Fruit fly (Drosophila melanogaster) whole organism, embryonic: ENCODE data around the gene Nup37.

ENCODE experiments used
- Ada2b ChIP-seq: fragments of 200-800 bp; sonication (Bioruptor generic); IDR thresholded peaks from 2 replicates; pipeline ENCODE4 v1.3.6; 2022; ENCODE audit warnings: missing biosample characterization, missing genetic modification characterization
- Atf6 ChIP-seq: fragments of 200-800 bp; sonication (Bioruptor generic); IDR thresholded peaks from 2 replicates; pipeline ENCODE4 v1.3.6; 2022; ENCODE audit warnings: missing biosample characterization, missing genetic modification characterization
- CG10321 ChIP-seq: fragments of 200-800 bp; sonication (Bioruptor generic); IDR thresholded peaks from 2 replicates; pipeline ENCODE4 v1.3.6; 2022; ENCODE audit warnings: missing biosample characterization, missing genetic modification characterization
- CG10543 ChIP-seq: fragments of 200-800 bp; sonication (Bioruptor generic); optimal IDR thresholded peaks from 3 replicates; lab custom pipeline; 2017; ENCODE audit warnings: missing biosample characterization, mild to moderate bottlenecking, missing genetic modification characterization, moderate library complexity
- CG10959 ChIP-seq: fragments of 200-800 bp; sonication (Bioruptor generic); IDR thresholded peaks from 2 replicates; pipeline ENCODE4 v1.3.6; 2022; ENCODE audit warnings: missing biosample characterization, missing genetic modification characterization
- CG11398 ChIP-seq: fragments of 200-800 bp; sonication (Bioruptor generic); optimal IDR thresholded peaks from 2 replicates; lab custom pipeline; 2016; ENCODE audit warnings: missing biosample characterization, missing genetic modification characterization
- CG12155 ChIP-seq: fragments of 200-800 bp; sonication (Bioruptor generic); optimal IDR thresholded peaks from 3 replicates; lab custom pipeline; 2016; ENCODE audit warnings: missing biosample characterization, missing genetic modification characterization
- CG12299 ChIP-seq: fragments of 200-800 bp; sonication (Bioruptor generic); optimal IDR thresholded peaks from 2 replicates; lab custom pipeline; 2018; ENCODE audit warnings: missing biosample characterization, mild to moderate bottlenecking, missing genetic modification characterization
- CG15073 ChIP-seq: fragments of 200-800 bp; sonication (Bioruptor generic); optimal IDR thresholded peaks from 2 replicates; lab custom pipeline; 2016; ENCODE audit warnings: missing biosample characterization, missing genetic modification characterization
- CG15514 ChIP-seq: fragments of 200-800 bp; sonication (Bioruptor generic); optimal IDR thresholded peaks from 3 replicates; lab custom pipeline; 2017; ENCODE audit warnings: missing biosample characterization, missing genetic modification characterization, mild to moderate bottlenecking, moderate library complexity, missing genetic modification reagents
- CG16815 ChIP-seq: fragments of 200-800 bp; sonication (Bioruptor generic); optimal IDR thresholded peaks from 3 replicates; lab custom pipeline; 2017; ENCODE audit warnings: missing biosample characterization, mild to moderate bottlenecking, missing genetic modification characterization
- CG17829 ChIP-seq: fragments of 200-800 bp; optimal IDR thresholded peaks from 2 replicates; lab custom pipeline; 2019; ENCODE audit warnings: missing biosample characterization, mild to moderate bottlenecking, missing genetic modification characterization, moderate library complexity
- CG18764 ChIP-seq: fragments of 200-800 bp; sonication (Bioruptor generic); optimal IDR thresholded peaks from 3 replicates; lab custom pipeline; 2016; ENCODE audit warnings: missing biosample characterization, missing genetic modification characterization
- CG2199 ChIP-seq: fragments of 200-800 bp; sonication (Bioruptor generic); IDR thresholded peaks from 3 replicates; pipeline ENCODE4 v1.3.6; 2022; ENCODE audit warnings: missing biosample characterization, missing genetic modification characterization
- CG31441 ChIP-seq: fragments of 200-800 bp; sonication (Bioruptor generic); IDR thresholded peaks from 2 replicates; pipeline ENCODE4 v1.3.6; 2022; ENCODE audit warnings: missing biosample characterization, missing genetic modification characterization
- CG32772 ChIP-seq: fragments of 200-800 bp; sonication (Bioruptor generic); IDR thresholded peaks from 2 replicates; pipeline ENCODE4 v1.3.6; 2022; ENCODE audit warnings: missing biosample characterization, missing genetic modification characterization
- CG3995 ChIP-seq: fragments of 200-800 bp; sonication (Bioruptor generic); optimal IDR thresholded peaks from 3 replicates; lab custom pipeline; 2016; ENCODE audit warnings: missing biosample characterization, missing genetic modification characterization
- CG4617 ChIP-seq: fragments of 200-800 bp; sonication (Bioruptor generic); optimal IDR thresholded peaks from 3 replicates; lab custom pipeline; 2016; ENCODE audit warnings: missing biosample characterization, missing genetic modification characterization, borderline replicate concordance
- CG5953 ChIP-seq: fragments of 200-800 bp; sonication (Bioruptor generic); IDR thresholded peaks from 2 replicates; pipeline ENCODE4 v1.3.6; 2022; ENCODE audit warnings: missing biosample characterization, missing genetic modification characterization
- CG6272 ChIP-seq: fragments of 200-800 bp; sonication (Bioruptor generic); IDR thresholded peaks from 2 replicates; pipeline ENCODE4 v1.3.6; 2022; ENCODE audit warnings: missing biosample characterization, missing genetic modification characterization
- CG9437 ChIP-seq: fragments of 200-800 bp; sonication (Bioruptor generic); optimal IDR thresholded peaks from 2 replicates; lab custom pipeline; 2018; ENCODE audit warnings: missing biosample characterization, mild to moderate bottlenecking, missing genetic modification characterization
- Chrac-16 ChIP-seq: fragments of 200-800 bp; sonication (Bioruptor generic); optimal IDR thresholded peaks from 3 replicates; lab custom pipeline; 2016; ENCODE audit warnings: missing biosample characterization, missing genetic modification characterization
- D ChIP-seq, 2 experiments: fragments of 200-800 bp in 1 of 2; fragments of >200 bp in 1 of 2; sonication (Bioruptor generic) in 1 of 2; optimal IDR thresholded peaks; 2 replicates in 1 of 2; 3 replicates in 1 of 2; lab custom pipeline; 2017; ENCODE audit warnings: mild to moderate bottlenecking in 1 of 2, missing biosample characterization in 1 of 2, missing genetic modification characterization in 1 of 2, missing genetic modification reagents in 1 of 2
- ERR ChIP-seq: fragments of 200-800 bp; sonication (Bioruptor generic); optimal IDR thresholded peaks from 2 replicates; lab custom pipeline; 2016; ENCODE audit warnings: missing biosample characterization, missing genetic modification characterization
- Hr3 ChIP-seq: fragments of 200-800 bp; sonication (Bioruptor generic); optimal IDR thresholded peaks from 3 replicates; lab custom pipeline; 2016; ENCODE audit warnings: missing biosample characterization, missing genetic modification characterization
- Hsf ChIP-seq: fragments of 200-800 bp; sonication (Bioruptor generic); optimal IDR thresholded peaks from 3 replicates; lab custom pipeline; 2016; ENCODE audit warnings: missing biosample characterization, missing genetic modification characterization
- Kr ChIP-seq: fragments of 200-800 bp; sonication (Bioruptor generic); optimal IDR thresholded peaks from 2 replicates; lab custom pipeline; 2017; ENCODE audit warnings: missing biosample characterization, mild to moderate bottlenecking, missing genetic modification characterization
- Lim3 ChIP-seq: fragments of 200-800 bp; sonication (Bioruptor generic); IDR thresholded peaks from 2 replicates; pipeline ENCODE4 v1.3.6; 2022; ENCODE audit warnings: missing biosample characterization, missing genetic modification characterization
- Meics ChIP-seq: fragments of 200-800 bp; sonication (Bioruptor generic); optimal IDR thresholded peaks from 2 replicates; lab custom pipeline; 2017; ENCODE audit warnings: missing biosample characterization, mild to moderate bottlenecking, missing genetic modification characterization
- Nf-YA ChIP-seq: fragments of 200-800 bp; sonication (Bioruptor generic); IDR thresholded peaks from 2 replicates; pipeline ENCODE4 v1.3.6; 2022; ENCODE audit warnings: missing biosample characterization, missing genetic modification characterization
- Scr ChIP-seq: fragments of 200-800 bp; sonication (Bioruptor generic); IDR thresholded peaks from 2 replicates; pipeline ENCODE4 v1.3.6; 2022; ENCODE audit warnings: missing biosample characterization, missing genetic modification characterization; ENCODE audit not compliant: partially characterized antibody
- Spps ChIP-seq: fragments of 200-800 bp; sonication (Bioruptor generic); optimal IDR thresholded peaks from 2 replicates; lab custom pipeline; 2018; ENCODE audit warnings: missing biosample characterization, mild to moderate bottlenecking, missing genetic modification characterization
- YL-1 ChIP-seq: fragments of 200-800 bp; sonication (Bioruptor generic); optimal IDR thresholded peaks from 3 replicates; lab custom pipeline; 2017; ENCODE audit warnings: missing biosample characterization, mild to moderate bottlenecking, missing genetic modification characterization
- az2 ChIP-seq: fragments of 200-800 bp; sonication (Bioruptor generic); optimal IDR thresholded peaks from 3 replicates; lab custom pipeline; 2016; ENCODE audit warnings: missing biosample characterization, missing genetic modification characterization
- bab2 ChIP-seq: fragments of 200-800 bp; sonication (Bioruptor generic); optimal IDR thresholded peaks from 2 replicates; lab custom pipeline; 2016; ENCODE audit warnings: missing biosample characterization, missing genetic modification characterization
- btn ChIP-seq: fragments of 200-800 bp; sonication (Bioruptor generic); optimal IDR thresholded peaks from 2 replicates; lab custom pipeline; 2016; ENCODE audit warnings: missing biosample characterization, missing genetic modification characterization
- chinmo ChIP-seq: fragments of 200-800 bp; sonication (Bioruptor generic); IDR thresholded peaks from 4 replicates; pipeline ENCODE4 v1.3.6; 2022; ENCODE audit warnings: missing biosample characterization, missing genetic modification characterization; ENCODE audit not compliant: partially characterized antibody
- cwo ChIP-seq: fragments of 200-800 bp; sonication (Bioruptor generic); optimal IDR thresholded peaks from 3 replicates; lab custom pipeline; 2017; ENCODE audit warnings: missing biosample characterization, missing genetic modification characterization, mild to moderate bottlenecking, moderate library complexity, missing genetic modification reagents
- dm ChIP-seq: fragments of 200-800 bp; sonication (Bioruptor generic); optimal IDR thresholded peaks from 3 replicates; lab custom pipeline; 2016; ENCODE audit warnings: missing biosample characterization, missing genetic modification characterization
- gsb-n ChIP-seq: fragments of 200-800 bp; sonication (Bioruptor generic); optimal IDR thresholded peaks from 3 replicates; lab custom pipeline; 2018; ENCODE audit warnings: missing biosample characterization, mild to moderate bottlenecking, missing genetic modification characterization
- lmd ChIP-seq: fragments of 200-800 bp; sonication (Bioruptor generic); IDR thresholded peaks from 2 replicates; pipeline ENCODE4 v1.3.6; 2022; ENCODE audit warnings: missing biosample characterization, missing genetic modification characterization
- mam ChIP-seq: fragments of 200-800 bp; sonication (Bioruptor generic); optimal IDR thresholded peaks from 3 replicates; lab custom pipeline; 2016; ENCODE audit warnings: missing biosample characterization, missing genetic modification characterization
- peb ChIP-seq: fragments of 200-800 bp; sonication (Bioruptor generic); IDR thresholded peaks from 2 replicates; pipeline ENCODE4 v1.3.6; 2022; ENCODE audit warnings: missing biosample characterization, missing genetic modification characterization
- slbo ChIP-seq: fragments of 200-800 bp; sonication (Bioruptor generic); IDR thresholded peaks from 2 replicates; pipeline ENCODE4 v1.3.6; 2022; ENCODE audit warnings: missing biosample characterization, missing genetic modification characterization
- sqz ChIP-seq: fragments of 200-800 bp; sonication (Bioruptor generic); optimal IDR thresholded peaks from 3 replicates; lab custom pipeline; 2018; ENCODE audit warnings: missing biosample characterization, mild to moderate bottlenecking, missing genetic modification characterization
- ssp ChIP-seq: fragments of 200-800 bp; sonication (Bioruptor generic); IDR thresholded peaks from 2 replicates; pipeline ENCODE4 v1.3.6; 2022; ENCODE audit warnings: missing biosample characterization, missing genetic modification characterization
- ttk ChIP-seq: fragments of 200-800 bp; sonication (Bioruptor generic); IDR thresholded peaks from 2 replicates; pipeline ENCODE4 v2.1.2; 2022; ENCODE audit warnings: missing biosample characterization, missing genetic modification characterization
- tx ChIP-seq: fragments of 200-800 bp; sonication (Bioruptor generic); optimal IDR thresholded peaks from 2 replicates; lab custom pipeline; 2016; ENCODE audit warnings: missing biosample characterization, missing genetic modification characterization
- vfl ChIP-seq: fragments of 200-800 bp; sonication (Bioruptor generic); optimal IDR thresholded peaks from 2 replicates; lab custom pipeline; 2016; ENCODE audit warnings: missing biosample characterization, missing genetic modification characterization
- wek ChIP-seq: fragments of 200-800 bp; sonication (Bioruptor generic); optimal IDR thresholded peaks from 3 replicates; lab custom pipeline; 2018; ENCODE audit warnings: missing biosample characterization, mild to moderate bottlenecking, missing genetic modification characterization, moderate library complexity
- zfh2 ChIP-seq: fragments of 200-800 bp; sonication (Bioruptor generic); optimal IDR thresholded peaks from 2 replicates; lab custom pipeline; 2016; ENCODE audit warnings: missing biosample characterization, missing genetic modification characterization

Nup37 gene

DNA sequence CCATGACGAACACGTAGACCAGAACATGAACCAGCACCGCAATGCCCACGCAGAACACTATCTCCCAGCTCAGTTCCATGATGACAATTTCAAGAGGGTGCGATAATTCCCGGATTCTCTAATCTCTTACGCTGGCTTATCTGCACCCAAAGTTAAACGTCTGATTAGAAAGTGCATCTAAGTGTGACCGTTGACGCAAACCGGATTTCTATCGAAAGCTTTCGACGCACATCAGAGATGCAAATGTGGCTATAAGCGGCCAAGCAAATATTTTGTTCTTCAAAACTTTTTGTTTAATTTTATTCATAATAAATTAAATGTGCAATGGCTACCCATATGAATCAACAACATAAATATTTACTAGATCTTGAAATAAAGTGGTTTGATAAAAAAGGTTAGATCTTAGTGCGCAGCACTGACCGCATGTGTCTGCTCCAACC, 14.9 kb downstream of the Nup37 start, which contains the start of the genes Kdsr and CG11858 (continued):
- TF ChIP-seq gsb-n (tag; lab: Kevin White, UChicago) (no peak), Ada2b (peak; percentile 57; the same call in 1 of the 2 replicates), Scr (GFP tag; lab: Robert Waterston, UW) (peak; percentile 40), CG18764 (GFP tag; lab: Kevin White, UChicago) (peak; percentile 27), CG9437 (GFP tag; lab: Kevin White, UChicago) (peak; percentile 11), vfl (peak; percentile 3), chinmo (GFP tag; lab: Robert Waterston, UW) (peak; percentile 95), ttk (GFP tag; lab: Robert Waterston, UW) (peak; percentile 43; the same call in 1 of the 2 replicates), Spps (tag; lab: Kevin White, UChicago) (peak; percentile 51), sqz (no peak), CG2199 (GFP tag; lab: Robert Waterston, UW) (no peak), CG3995 (peak; percentile 4), btn (GFP tag; lab: Kevin White, UChicago) (no peak), Lim3 (GFP tag; lab: Robert Waterston, UW) (no peak), az2 (GFP tag; lab: Kevin White, UChicago) (peak; percentile 52), Atf6 (peak; percentile 69), CG11398 (GFP tag; lab: Kevin White, UChicago) (no peak), YL-1 (GFP tag; lab: Kevin White, UChicago) (peak; percentile 3), CG5953 (peak; percentile 35; the same call in 1 of the 2 replicates), Hsf (GFP tag; lab: Kevin White, UChicago) (peak; percentile 70), CG12299 (tag; lab: Kevin White, UChicago) (peak; percentile 49), Hr3 (GFP tag; lab: Kevin White, UChicago) (peak; percentile 63), CG17829 (tag; lab: Kevin White, UChicago) (peak; percentile 56), CG4617 (GFP tag; lab: Kevin White, UChicago) (peak; percentile 30), D (optimal IDR thresholded peaks at IDR 0.05; lab: Kevin White, UChicago) (no peak), D (GFP tag; optimal IDR thresholded peaks at IDR 0.05; lab: Kevin White, UChicago) (no peak), CG10543 (GFP tag; lab: Kevin White, UChicago) (peak; percentile 59), Nf-YA (GFP tag; lab: Robert Waterston, UW) (no peak), Meics (GFP tag; lab: Kevin White, UChicago) (peak; percentile 61), bab2 (GFP tag; lab: Kevin White, UChicago) (peak; percentile 40), peb (GFP tag; lab: Robert Waterston, UW) (peak; percentile 47; the same call in 1 of the 2 replicates), CG15514 (GFP tag; lab: Kevin White, UChicago) (peak; percentile 69), CG16815 (GFP tag; lab: Kevin White, UChicago) (peak; percentile 13), dm (peak; percentile 74), CG31441 (GFP tag; lab: Robert Waterston, UW) (no peak; the same call in 1 of the 2 replicates), wek (GFP tag; lab: Kevin White, UChicago) (peak; percentile 25), CG10321 (GFP tag; lab: Robert Waterston, UW) (no peak), CG6272 (GFP tag; lab: Robert Waterston, UW) (peak; percentile 32; the same call in 1 of the 2 replicates), tx (peak; percentile 26), CG12155 (GFP tag; lab: Kevin White, UChicago) (peak; percentile 54), Kr (no peak), slbo (peak; percentile 81), cwo (GFP tag; lab: Kevin White, UChicago) (peak; percentile 12), lmd (GFP tag; lab: Robert Waterston, UW) (peak; percentile 64), Chrac-16 (GFP tag; lab: Kevin White, UChicago) (peak; percentile 58), CG32772 (GFP tag; lab: Robert Waterston, UW) (peak; percentile 68), ERR (GFP tag; lab: Kevin White, UChicago) (no peak), zfh2 (GFP tag; lab: Kevin White, UChicago) (peak; percentile 71), CG10959 (GFP tag; lab: Robert Waterston, UW) (0 out of 2 replicates have a peak, but pooled peaks have one; percentile 34), ssp (peak; percentile 72), mam (GFP tag; lab: Kevin White, UChicago) (peak; percentile 48), CG15073 (GFP tag; lab: Kevin White, UChicago) (no peak)
